Worm (Caenorhabditis elegans) whole organism, young adult: ENCODE results near the gene nhr-261.

Experiments
- F55B11.4 ChIP-seq: sonication (generic microtip); optimal IDR thresholded peaks from 2 replicates; lab custom pipeline; 2016; ENCODE audit warnings: missing compliant biosample characterization, missing genetic modification characterization, borderline replicate concordance; ENCODE audit not compliant: insufficient read depth
- ama-1 ChIP-seq, 3 experiments: fragments of 150-350 bp in 1 of 3; sonication (generic microtip) in 2 of 3; optimal IDR thresholded peaks; 2 replicates each; lab custom pipeline; 2014 to 2018; ENCODE audit warnings: missing biosample characterization in 2 of 3, missing genetic modification characterization in 2 of 3, missing genetic modification reagents in 2 of 3
- attf-5 ChIP-seq: fragments of 200-800 bp; sonication (Bioruptor generic); optimal IDR thresholded peaks from 2 replicates; lab custom pipeline; 2018; ENCODE audit warnings: mild to moderate bottlenecking, missing genetic modification characterization, missing compliant biosample characterization
- cebp-1 ChIP-seq, 2 experiments: fragments of 200-800 bp in 1 of 2; sonication (Bioruptor generic) in 1 of 2; sonication (generic microtip) in 1 of 2; IDR thresholded peaks in 1 of 2; optimal IDR thresholded peaks in 1 of 2; 2 replicates each; pipeline versions ENCODE4 v1.3.6 to Lab custom; 2017 to 2022; ENCODE audit warnings: missing compliant biosample characterization in 2 of 2, missing genetic modification characterization in 2 of 2, mild to moderate bottlenecking in 1 of 2, missing genetic modification reagents in 1 of 2, moderate library complexity in 1 of 2
- dox-1 ChIP-seq: fragments of 200-800 bp; sonication (Bioruptor generic); IDR thresholded peaks from 2 replicates; pipeline ENCODE4 v1.3.6; 2022; ENCODE audit warnings: missing genetic modification reagents, missing genetic modification characterization, missing compliant biosample characterization
- gei-17 ChIP-seq: fragments of 200-800 bp; sonication (Bioruptor generic); optimal IDR thresholded peaks from 2 replicates; lab custom pipeline; 2018; ENCODE audit warnings: mild to moderate bottlenecking, missing genetic modification characterization, missing compliant biosample characterization
- lin-54 ChIP-seq: fragments of 200-800 bp; sonication (Bioruptor generic); optimal IDR thresholded peaks from 2 replicates; lab custom pipeline; 2018; ENCODE audit warnings: mild to moderate bottlenecking, missing genetic modification characterization, missing compliant biosample characterization
- nfya-2 ChIP-seq: fragments of 200-800 bp; sonication (Bioruptor generic); IDR thresholded peaks from 2 replicates; pipeline ENCODE4 v1.3.6; 2022; ENCODE audit warnings: missing genetic modification reagents, missing genetic modification characterization, missing compliant biosample characterization
- rpc-1 ChIP-seq, 2 experiments: fragments of 150-350 bp in 1 of 2; sonication (generic microtip) in 1 of 2; optimal IDR thresholded peaks; 2 replicates each; lab custom pipeline; 2014 to 2018; ENCODE audit warnings: missing biosample characterization in 1 of 2, missing genetic modification characterization in 1 of 2, missing genetic modification reagents in 1 of 2, missing genotype in 1 of 2
- unc-62 ChIP-seq: fragments of 150-350 bp; optimal IDR thresholded peaks from 2 replicates; lab custom pipeline; 2014; ENCODE audit warnings: missing biosample characterization, missing genetic modification reagents, missing genetic modification characterization

DNA sequence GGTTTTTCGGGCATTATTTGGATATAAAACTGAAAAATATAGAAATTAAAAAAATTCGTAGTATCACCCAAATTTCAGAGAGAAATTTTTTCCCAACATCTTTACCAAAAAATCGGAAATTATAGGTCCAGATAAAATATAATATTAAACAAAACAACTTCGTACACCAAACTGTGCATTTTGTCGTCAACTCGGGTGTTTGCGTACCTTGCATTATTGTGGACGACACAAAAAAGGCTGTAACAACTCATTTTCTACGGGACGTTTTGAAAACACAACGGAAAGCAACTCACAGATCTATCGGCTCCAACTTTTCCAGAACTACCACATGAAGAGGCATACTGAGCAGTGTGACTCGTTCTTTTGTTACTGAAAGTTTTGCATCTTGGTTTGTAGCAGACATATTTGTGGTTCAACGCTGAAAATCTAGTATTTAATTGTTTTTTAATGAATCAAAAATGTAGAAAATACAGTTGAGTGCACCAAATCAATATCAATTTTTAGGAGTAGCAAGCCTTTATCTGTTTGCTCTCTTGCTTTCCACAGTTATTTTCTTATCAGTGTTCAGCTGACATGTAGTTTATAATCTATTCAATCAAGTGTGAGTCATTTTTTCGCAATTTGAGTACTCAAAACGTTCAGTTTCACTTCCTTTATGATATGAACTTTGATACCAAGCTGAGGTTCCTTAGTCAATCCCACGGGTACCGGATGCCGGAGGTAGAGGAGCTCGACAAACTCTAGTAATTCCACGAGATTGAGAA, 48.9 kb downstream of the nhr-261 start:
- TF ChIP-seq attf-5 (GFP tag; lab: Kevin White, UChicago) (no peak), gei-17 (GFP tag; lab: Kevin White, UChicago) (no peak), rpc-1 (optimal IDR thresholded peaks at IDR 0.05; lab: Kevin White, UChicago) (no peak), rpc-1 (tag; optimal IDR thresholded peaks at IDR 0.05; lab: Kevin White, UChicago) (no peak), unc-62 (GFP tag; lab: Kevin White, UChicago) (no peak), lin-54 (no peak), ama-1 (optimal IDR thresholded peaks at IDR 0.05; lab: Kevin White, UChicago) (no peak), ama-1 (GFP tag; optimal IDR thresholded peaks at IDR 0.05; lab: Kevin White, UChicago) (no peak), cebp-1 (GFP tag; IDR thresholded peaks at IDR 0.05; lab: Robert Waterston, UW) (no peak), cebp-1 (tag; optimal IDR thresholded peaks at IDR 0.05; lab: Kevin White, UChicago) (no peak), F55B11.4 (tag; lab: Kevin White, UChicago) (no peak), nfya-2 (GFP tag; lab: Robert Waterston, UW) (no peak), dox-1 (GFP tag; lab: Robert Waterston, UW) (no peak)
